Worm (Caenorhabditis elegans): ENCODE data around the gene lhpp-1.

Gene lhpp-1

ce11 chrV:12100794-12101343 is 10.7 kb downstream of the lhpp-1 start, which contains the start of gene nhr-154:
nhr-154 (plus strand) TSS chrV:12101293.
- TF ChIP-seq ztf-29 (GFP tag; IDR thresholded peaks at IDR 0.05) (no peak), cog-1 (tag; optimal IDR thresholded peaks at IDR 0.05) (no peak), ztf-23 (GFP tag; IDR thresholded peaks at IDR 0.05) (no peak), klf-2 (GFP tag; conservative IDR thresholded peaks at IDR 0.05) (no peak), T22C8.4 (GFP tag; IDR thresholded peaks at IDR 0.05) (no peak), ref-1 (GFP tag; conservative IDR thresholded peaks at IDR 0.05) (no peak), tab-1 (GFP tag; IDR thresholded peaks at IDR 0.05) (no peak), flt-1 (GFP tag; IDR thresholded peaks at IDR 0.05) (no peak), med-1 (GFP tag; optimal IDR thresholded peaks at IDR 0.05; ENCODE audit: insufficient read depth) (no peak)

ce11 chrV:12098123-12098522 is 13.5 kb downstream of the lhpp-1 start, which contains the start of gene nhr-209:
nhr-209 (plus strand) TSS chrV:12098149.
- TF ChIP-seq klf-2 (GFP tag; conservative IDR thresholded peaks at IDR 0.05) (no peak), cog-1 (tag; optimal IDR thresholded peaks at IDR 0.05) (no peak), tab-1 (GFP tag; IDR thresholded peaks at IDR 0.05) (no peak), ref-1 (GFP tag; conservative IDR thresholded peaks at IDR 0.05) (no peak), ztf-29 (GFP tag; IDR thresholded peaks at IDR 0.05) (no peak), flt-1 (GFP tag; IDR thresholded peaks at IDR 0.05) (no peak), med-1 (GFP tag; optimal IDR thresholded peaks at IDR 0.05; ENCODE audit: insufficient read depth) (no peak), T22C8.4 (GFP tag; IDR thresholded peaks at IDR 0.05) (no peak), ztf-23 (GFP tag; IDR thresholded peaks at IDR 0.05) (no peak)

- TF ChIP-seq tab-1 (GFP tag; IDR thresholded peaks at IDR 0.05) (no peak), ztf-29 (GFP tag; IDR thresholded peaks at IDR 0.05) (no peak), flt-1 (GFP tag; IDR thresholded peaks at IDR 0.05) (no peak), klf-2 (GFP tag; conservative IDR thresholded peaks at IDR 0.05) (no peak), ref-1 (GFP tag; conservative IDR thresholded peaks at IDR 0.05) (no peak), cog-1 (tag; optimal IDR thresholded peaks at IDR 0.05) (no peak), med-1 (GFP tag; optimal IDR thresholded peaks at IDR 0.05; ENCODE audit: insufficient read depth) (no peak), ztf-23 (GFP tag; IDR thresholded peaks at IDR 0.05) (no peak), T22C8.4 (GFP tag; IDR thresholded peaks at IDR 0.05) (no peak)
These were observed 15.7 kb downstream of the lhpp-1 start, which contains the start of gene nhr-207 for ce11 chrV:12095865-12096264. nhr-207 (plus strand) TSS chrV:12096146.

- TF ChIP-seq klf-2 (GFP tag; conservative IDR thresholded peaks at IDR 0.05) (no peak), cog-1 (tag; optimal IDR thresholded peaks at IDR 0.05) (no peak), ztf-23 (GFP tag; IDR thresholded peaks at IDR 0.05) (no peak), T22C8.4 (GFP tag; IDR thresholded peaks at IDR 0.05) (no peak), med-1 (GFP tag; optimal IDR thresholded peaks at IDR 0.05; ENCODE audit: insufficient read depth) (no peak)
These were observed 17.6 kb downstream of the lhpp-1 start, which contains the start of gene nhr-208 for ce11 chrV:12094030-12094429. nhr-208 (plus strand) TSS chrV:12094317.

- no peak for TF ChIP-seq tab-1 (GFP tag; IDR thresholded peaks at IDR 0.05)
- TF ChIP-seq klf-2 (GFP tag; conservative IDR thresholded peaks at IDR 0.05), result no peak
- TF ChIP-seq T22C8.4 (GFP tag; IDR thresholded peaks at IDR 0.05), result no peak
- no peak for TF ChIP-seq med-1 (GFP tag; optimal IDR thresholded peaks at IDR 0.05; ENCODE audit: insufficient read depth)
- TF ChIP-seq cog-1 (tag; optimal IDR thresholded peaks at IDR 0.05), result no peak
- no peak for TF ChIP-seq flt-1 (GFP tag; IDR thresholded peaks at IDR 0.05)
- no peak for TF ChIP-seq ref-1 (GFP tag; conservative IDR thresholded peaks at IDR 0.05)
These were observed 19.8 kb downstream of the lhpp-1 start, which contains the start of gene nhr-206 for ce11 chrV:12091759-12092158. nhr-206 (plus strand) TSS chrV:12092006.

ce11 chrV:12088773-12089172 is 22.8 kb downstream of the lhpp-1 start, which contains the start of gene R07B7.12:
R07B7.12 (plus strand) TSS chrV:12089073.
- TF ChIP-seq ztf-29 (GFP tag; IDR thresholded peaks at IDR 0.05), result no peak
- TF ChIP-seq ref-1 (GFP tag; conservative IDR thresholded peaks at IDR 0.05), result no peak
- TF ChIP-seq T22C8.4 (GFP tag; IDR thresholded peaks at IDR 0.05), result no peak
- no peak for TF ChIP-seq ztf-23 (GFP tag; IDR thresholded peaks at IDR 0.05)
- TF ChIP-seq med-1 (GFP tag; optimal IDR thresholded peaks at IDR 0.05; ENCODE audit: insufficient read depth), result no peak
- TF ChIP-seq flt-1 (GFP tag; IDR thresholded peaks at IDR 0.05), result no peak
- no peak for TF ChIP-seq cog-1 (tag; optimal IDR thresholded peaks at IDR 0.05)

ce11 chrV:12086934-12087333 is 24.7 kb downstream of the lhpp-1 start, which contains the start of gene gana-1:
gana-1 (plus strand) TSS chrV:12087234.
- TF ChIP-seq flt-1 (GFP tag; IDR thresholded peaks at IDR 0.05), result no peak
- TF ChIP-seq ref-1 (GFP tag; conservative IDR thresholded peaks at IDR 0.05), result no peak
- no peak for TF ChIP-seq ztf-29 (GFP tag; IDR thresholded peaks at IDR 0.05)
- no peak for TF ChIP-seq T22C8.4 (GFP tag; IDR thresholded peaks at IDR 0.05)
- no peak for TF ChIP-seq ztf-23 (GFP tag; IDR thresholded peaks at IDR 0.05)

ce11 chrV:12085867-12086634 is 25.6 kb downstream of the lhpp-1 start:
- TF ChIP-seq cog-1 (tag; optimal IDR thresholded peaks at IDR 0.05) (no peak), ref-1 (GFP tag; conservative IDR thresholded peaks at IDR 0.05) (no peak), klf-2 (GFP tag; conservative IDR thresholded peaks at IDR 0.05) (no peak), flt-1 (GFP tag; IDR thresholded peaks at IDR 0.05) (no peak), tab-1 (GFP tag; IDR thresholded peaks at IDR 0.05) (no peak), ztf-29 (GFP tag; IDR thresholded peaks at IDR 0.05) (no peak), med-1 (GFP tag; optimal IDR thresholded peaks at IDR 0.05; ENCODE audit: insufficient read depth) (no peak), T22C8.4 (GFP tag; IDR thresholded peaks at IDR 0.05) (no peak), ztf-23 (GFP tag; IDR thresholded peaks at IDR 0.05) (no peak)

- TF ChIP-seq flt-1 (GFP tag; IDR thresholded peaks at IDR 0.05) (no peak), med-1 (GFP tag; optimal IDR thresholded peaks at IDR 0.05; ENCODE audit: insufficient read depth) (no peak), ref-1 (GFP tag; conservative IDR thresholded peaks at IDR 0.05) (no peak), T22C8.4 (GFP tag; IDR thresholded peaks at IDR 0.05) (no peak), cog-1 (tag; optimal IDR thresholded peaks at IDR 0.05) (no peak), tab-1 (GFP tag; IDR thresholded peaks at IDR 0.05) (no peak)
These were observed 27.4 kb downstream of the lhpp-1 start, which contains the start of gene R07B7.8 for ce11 chrV:12084216-12084615. R07B7.8 (minus strand) TSS chrV:12084316.

All from whole organism, midembryonic.